Worm (Caenorhabditis elegans): ENCODE results near the gene T22B7.3.

The T22B7.3 gene

DNA sequence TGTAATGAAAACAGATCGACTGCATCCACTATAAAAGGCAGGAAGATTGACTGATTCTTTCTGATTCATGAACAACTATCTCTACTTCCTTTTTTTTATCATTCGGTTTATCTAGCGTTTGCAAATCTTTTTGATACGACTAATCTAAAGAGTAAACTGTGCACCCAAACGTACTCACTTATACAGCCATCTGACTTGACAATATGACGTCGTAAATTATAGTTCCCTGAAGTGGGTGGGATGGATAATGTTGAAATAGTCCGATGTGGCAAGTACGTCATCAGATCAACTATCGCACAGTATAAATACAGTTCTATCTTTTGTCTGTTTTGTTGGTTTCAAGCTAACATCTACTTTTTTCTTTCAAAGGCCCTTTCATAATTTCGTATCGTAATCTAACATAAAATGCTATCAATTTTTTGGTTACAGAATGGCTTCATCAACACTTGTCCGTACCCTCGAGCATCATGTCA, at the start of gene T22B7.3:
Gene T22B7.3 (plus strand): TSS at position 423 of the 473 bp plus-strand sequence.
- TF ChIP-seq lsy-12 (tag; optimal IDR thresholded peaks at IDR 0.05), result no peak
- no peak for TF ChIP-seq nhr-67 (tag; optimal IDR thresholded peaks at IDR 0.05)
- TF ChIP-seq egl-5 (tag; optimal IDR thresholded peaks at IDR 0.05), result no peak
- no peak for TF ChIP-seq lin-15B (tag; optimal IDR thresholded peaks at IDR 0.05)
- no peak for TF ChIP-seq mdl-1 (tag; optimal IDR thresholded peaks at IDR 0.05)
- TF ChIP-seq nhr-237 (tag; optimal IDR thresholded peaks at IDR 0.05), result no peak
- TF ChIP-seq mml-1 (tag; optimal IDR thresholded peaks at IDR 0.05), result no peak
- no peak for TF ChIP-seq elt-1 (tag; optimal IDR thresholded peaks at IDR 0.05)
- no peak for TF ChIP-seq fkh-2 (tag; optimal IDR thresholded peaks at IDR 0.05)
- no peak for TF ChIP-seq nhr-76 (tag; optimal IDR thresholded peaks at IDR 0.05)
- TF ChIP-seq snpc-4 (tag; optimal IDR thresholded peaks at IDR 0.05), result no peak
- no peak for TF ChIP-seq ama-1 (optimal IDR thresholded peaks at IDR 0.05)
- no peak for TF ChIP-seq skn-1 (tag; optimal IDR thresholded peaks at IDR 0.05)
- no peak for TF ChIP-seq nhr-43 (tag; optimal IDR thresholded peaks at IDR 0.05; ENCODE audit: poor library complexity, severe bottlenecking)

DNA sequence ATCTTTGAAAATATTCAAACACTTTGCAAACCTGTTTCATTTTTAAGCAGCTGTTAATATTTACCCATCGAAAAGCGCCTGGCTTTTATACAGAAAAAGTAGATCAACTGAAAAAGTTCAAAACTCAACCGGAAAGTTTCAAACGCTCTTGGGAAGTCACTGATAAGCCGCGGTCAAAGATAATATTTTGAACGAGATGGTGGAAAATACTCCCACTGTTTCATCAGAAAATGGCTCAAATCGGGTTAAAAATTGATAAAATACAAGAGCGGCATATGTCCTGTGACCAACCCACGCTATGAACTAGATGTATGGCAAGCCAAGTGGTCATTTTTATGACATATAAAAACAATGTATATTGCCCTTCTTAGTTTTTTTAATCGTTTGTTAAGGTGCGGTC, 47.9 kb upstream of the T22B7.3 start, which contains the start of gene sulp-2:
Gene sulp-2 (minus strand): TSS at position 107 of the 400 bp plus-strand sequence.
- no peak for TF ChIP-seq nhr-67 (tag; optimal IDR thresholded peaks at IDR 0.05)
- TF ChIP-seq elt-2 (tag; optimal IDR thresholded peaks at IDR 0.05), result peak; percentile 35
- TF ChIP-seq pqm-1 (tag; optimal IDR thresholded peaks at IDR 0.05), result peak; percentile 52

DNA sequence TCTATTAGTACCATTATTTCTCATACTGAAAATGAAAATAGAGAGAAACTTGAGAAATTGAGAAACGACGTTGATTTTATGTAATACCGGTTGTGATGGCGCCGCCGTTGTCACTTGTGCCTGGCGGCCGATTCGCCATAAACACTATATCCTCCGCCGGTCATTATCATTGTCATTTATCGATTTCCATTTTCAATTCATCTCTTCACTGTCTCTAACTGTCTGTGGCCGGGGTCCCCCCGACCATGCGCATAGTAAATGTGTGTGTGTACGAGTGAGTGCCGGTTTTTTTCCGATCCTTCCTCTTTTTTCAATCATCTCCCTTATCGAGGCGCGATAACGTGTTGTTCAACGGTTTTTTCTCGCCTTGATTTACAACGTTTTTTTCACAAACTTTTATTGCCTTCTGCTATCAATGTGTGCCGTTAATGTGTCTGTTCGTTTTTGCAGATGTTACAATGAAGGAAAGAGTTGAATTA, 43.8 kb upstream of the T22B7.3 start, which contains the start of gene F14D12.1:
Gene F14D12.1 (plus strand): TSS at position 429 of the 479 bp plus-strand sequence.
- no peak for TF ChIP-seq zag-1 (tag; optimal IDR thresholded peaks at IDR 0.05)
- no peak for TF ChIP-seq ceh-16 (tag; optimal IDR thresholded peaks at IDR 0.05)
- TF ChIP-seq lsy-12 (tag; optimal IDR thresholded peaks at IDR 0.05), result no peak
- peak; percentile 38 for TF ChIP-seq nhr-25 (tag; optimal IDR thresholded peaks at IDR 0.05)
- TF ChIP-seq ceh-28 (tag; optimal IDR thresholded peaks at IDR 0.05), result peak; percentile 65
- no peak for TF ChIP-seq mdl-1 (tag; optimal IDR thresholded peaks at IDR 0.05)
- peak; percentile 84 for TF ChIP-seq nhr-43 (tag; optimal IDR thresholded peaks at IDR 0.05; ENCODE audit: poor library complexity, severe bottlenecking)
- no peak for TF ChIP-seq pqm-1 (tag; optimal IDR thresholded peaks at IDR 0.05)
- TF ChIP-seq elt-2 (tag; optimal IDR thresholded peaks at IDR 0.05), result no peak
- TF ChIP-seq nhr-77 (tag; optimal IDR thresholded peaks at IDR 0.05), result no peak
- no peak for TF ChIP-seq mml-1 (tag; optimal IDR thresholded peaks at IDR 0.05)
- peak; percentile 61 to 71 (median 68) for TF ChIP-seq elt-3 (tag; optimal IDR thresholded peaks at IDR 0.05)
- peak; percentile 57 for TF ChIP-seq nhr-23 (tag; optimal IDR thresholded peaks at IDR 0.05)
- no peak for TF ChIP-seq unc-39 (tag; optimal IDR thresholded peaks at IDR 0.05)
- no peak for TF ChIP-seq egl-5 (tag; optimal IDR thresholded peaks at IDR 0.05)

DNA sequence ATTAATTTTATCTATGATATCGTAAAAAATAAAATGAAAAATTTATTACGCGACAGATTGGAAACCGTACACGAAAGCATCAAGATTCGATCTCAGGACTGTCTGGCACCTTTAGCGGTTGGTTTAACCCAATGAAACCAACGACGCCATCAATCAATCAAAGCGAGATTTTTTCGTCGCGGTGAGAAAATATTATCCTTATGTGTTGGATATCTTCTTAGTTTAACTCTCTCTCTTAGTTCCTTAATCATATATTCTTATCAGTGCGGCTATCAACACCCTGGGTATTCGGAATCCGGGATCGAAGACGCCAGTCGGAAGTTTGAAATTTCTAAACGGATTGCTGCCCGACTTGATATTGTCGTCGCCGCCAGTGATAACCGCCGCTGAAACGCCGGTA, 42.1 kb upstream of the T22B7.3 start:
- TF ChIP-seq lsy-12 (tag; optimal IDR thresholded peaks at IDR 0.05) (no peak), nhr-43 (tag; optimal IDR thresholded peaks at IDR 0.05; ENCODE audit: poor library complexity, severe bottlenecking) (peak; percentile 45)

DNA sequence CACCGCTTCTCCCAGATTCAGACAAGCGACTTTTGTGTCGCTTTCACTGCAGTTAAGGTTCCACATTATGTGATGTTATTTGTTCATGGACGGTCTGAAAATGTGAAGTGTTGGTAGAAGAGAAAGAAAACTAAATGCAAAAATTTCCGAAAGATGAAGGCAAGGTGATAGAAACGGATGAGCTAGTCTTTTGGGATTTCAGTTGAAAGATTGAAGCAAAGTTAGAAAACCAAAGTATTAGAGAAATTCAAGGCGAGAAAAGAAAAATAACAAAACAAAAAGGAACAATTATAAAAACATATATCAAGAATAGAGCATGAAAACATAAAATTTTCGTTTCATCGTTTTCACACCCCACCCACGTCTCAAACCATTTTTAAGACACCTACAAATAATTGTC, 36.0 kb upstream of the T22B7.3 start, which contains the start of gene octr-1:
Gene octr-1 (minus strand): TSS at position 101 of the 400 bp plus-strand sequence.
- no peak for TF ChIP-seq ama-1 (optimal IDR thresholded peaks at IDR 0.05)
- TF ChIP-seq snpc-4 (tag; optimal IDR thresholded peaks at IDR 0.05), result no peak
- TF ChIP-seq ZK546.5 (tag; optimal IDR thresholded peaks at IDR 0.05), result no peak
- TF ChIP-seq aly-2 (tag; optimal IDR thresholded peaks at IDR 0.05), result no peak
- no peak for TF ChIP-seq ztf-4 (tag; optimal IDR thresholded peaks at IDR 0.05)
- TF ChIP-seq nhr-12 (tag; optimal IDR thresholded peaks at IDR 0.05), result no peak
- no peak for TF ChIP-seq fkh-10 (GFP tag; optimal IDR thresholded peaks at IDR 0.05)
- no peak for TF ChIP-seq unc-39 (tag; optimal IDR thresholded peaks at IDR 0.05)
- TF ChIP-seq nhr-237 (tag; optimal IDR thresholded peaks at IDR 0.05), result no peak
- no peak for TF ChIP-seq nhr-77 (tag; optimal IDR thresholded peaks at IDR 0.05)
- TF ChIP-seq fos-1 (tag; optimal IDR thresholded peaks at IDR 0.05), result no peak
- TF ChIP-seq pqm-1 (tag; optimal IDR thresholded peaks at IDR 0.05), result no peak
- TF ChIP-seq elt-2 (tag; optimal IDR thresholded peaks at IDR 0.05), result no peak
- TF ChIP-seq ztf-11 (tag; optimal IDR thresholded peaks at IDR 0.05), result no peak
- TF ChIP-seq mml-1 (tag; optimal IDR thresholded peaks at IDR 0.05), result no peak
- no peak for TF ChIP-seq pha-4 (tag; optimal IDR thresholded peaks at IDR 0.05)
- no peak for TF ChIP-seq egl-5 (tag; optimal IDR thresholded peaks at IDR 0.05)

Data from whole organism, L3 larva.